Worm (Caenorhabditis elegans): ENCODE data around the gene F39D8.3.

The F39D8.3 gene

ce11 chrX:15376580-15376979 lies 44.2 kb upstream of the F39D8.3 start (continued):
- TF ChIP-seq ceh-63 (GFP tag; optimal IDR thresholded peaks at IDR 0.05) (no peak), snu-23 (GFP tag; optimal IDR thresholded peaks at IDR 0.05) (peak; percentile 26), nhr-237 (tag; optimal IDR thresholded peaks at IDR 0.05) (no peak), sox-4 (tag; optimal IDR thresholded peaks at IDR 0.05) (no peak), xbp-1 (tag; optimal IDR thresholded peaks at IDR 0.05) (no peak), ceh-82 (tag; optimal IDR thresholded peaks at IDR 0.05) (no peak), nhr-19 (GFP tag; conservative IDR thresholded peaks at IDR 0.05) (no peak), nhr-47 (tag; optimal IDR thresholded peaks at IDR 0.05) (peak; percentile 8), nhr-28 (tag; optimal IDR thresholded peaks at IDR 0.05) (no peak), sup-37 (GFP tag; optimal IDR thresholded peaks at IDR 0.05) (peak; percentile 27), hlh-17 (GFP tag; optimal IDR thresholded peaks at IDR 0.05; ENCODE audit: borderline replicate concordance) (no peak), ceh-88 (GFP tag; IDR thresholded peaks at IDR 0.05) (no peak), fkh-10 (GFP tag; optimal IDR thresholded peaks at IDR 0.05) (no peak), pag-3 (tag; optimal IDR thresholded peaks at IDR 0.05; ENCODE audit: borderline replicate concordance, insufficient read depth) (no peak), irx-1 (tag; optimal IDR thresholded peaks at IDR 0.05) (no peak), alr-1 (tag; optimal IDR thresholded peaks at IDR 0.05; ENCODE audit: borderline replicate concordance) (no peak), mep-1 (tag; optimal IDR thresholded peaks at IDR 0.05) (peak; percentile 3), lin-15B (tag; optimal IDR thresholded peaks at IDR 0.05) (no peak), ceh-8 (GFP tag; optimal IDR thresholded peaks at IDR 0.05) (peak; percentile 16), egl-13 (tag; optimal IDR thresholded peaks at IDR 0.05) (no peak), snpc-4 (tag; optimal IDR thresholded peaks at IDR 0.05) (no peak), efl-3 (GFP tag; optimal IDR thresholded peaks at IDR 0.05) (no peak), dsc-1 (tag; optimal IDR thresholded peaks at IDR 0.05) (no peak), zag-1 (tag; optimal IDR thresholded peaks at IDR 0.05) (no peak), ama-1 (optimal IDR thresholded peaks at IDR 0.05) (no peak), aly-2 (tag; optimal IDR thresholded peaks at IDR 0.05) (no peak), F16B12.6 (tag; optimal IDR thresholded peaks at IDR 0.05) (no peak), skn-1 (tag; optimal IDR thresholded peaks at IDR 0.05) (no peak), C16A3.4 (tag; optimal IDR thresholded peaks at IDR 0.05) (no peak), vab-15 (tag; optimal IDR thresholded peaks at IDR 0.05) (no peak), isw-1 (GFP tag; IDR thresholded peaks at IDR 0.05) (no peak), nhr-12 (tag; optimal IDR thresholded peaks at IDR 0.05) (no peak), elt-3 (tag; optimal IDR thresholded peaks at IDR 0.05) (no peak), mef-2 (tag; optimal IDR thresholded peaks at IDR 0.05) (no peak), sptf-1 (tag; optimal IDR thresholded peaks at IDR 0.05) (no peak), fkh-4 (tag; optimal IDR thresholded peaks at IDR 0.05; ENCODE audit: borderline replicate concordance) (no peak), unc-30 (tag; optimal IDR thresholded peaks at IDR 0.05) (no peak), ceh-90 (tag; optimal IDR thresholded peaks at IDR 0.05) (no peak), elt-2 (tag; optimal IDR thresholded peaks at IDR 0.05) (peak; percentile 48), unc-98 (GFP tag; IDR thresholded peaks at IDR 0.05) (no peak), dpl-1 (GFP tag; optimal IDR thresholded peaks at IDR 0.05) (no peak), nhr-77 (tag; optimal IDR thresholded peaks at IDR 0.05) (peak; percentile 71), nhr-84 (tag; optimal IDR thresholded peaks at IDR 0.05) (no peak), Y116A8C.19 (tag; optimal IDR thresholded peaks at IDR 0.05; ENCODE audit: borderline replicate concordance) (no peak), lin-39 (tag; optimal IDR thresholded peaks at IDR 0.05) (no peak), ztf-11 (tag; optimal IDR thresholded peaks at IDR 0.05) (no peak), nhr-85 (tag) (no peak), lir-3 (tag; optimal IDR thresholded peaks at IDR 0.05; ENCODE audit: poor library complexity) (no peak), swsn-7 (tag; optimal IDR thresholded peaks at IDR 0.05) (peak; percentile 34)
